Worm (Caenorhabditis elegans): Measurements from ENCODE around the gene srbc-77.

DNA sequence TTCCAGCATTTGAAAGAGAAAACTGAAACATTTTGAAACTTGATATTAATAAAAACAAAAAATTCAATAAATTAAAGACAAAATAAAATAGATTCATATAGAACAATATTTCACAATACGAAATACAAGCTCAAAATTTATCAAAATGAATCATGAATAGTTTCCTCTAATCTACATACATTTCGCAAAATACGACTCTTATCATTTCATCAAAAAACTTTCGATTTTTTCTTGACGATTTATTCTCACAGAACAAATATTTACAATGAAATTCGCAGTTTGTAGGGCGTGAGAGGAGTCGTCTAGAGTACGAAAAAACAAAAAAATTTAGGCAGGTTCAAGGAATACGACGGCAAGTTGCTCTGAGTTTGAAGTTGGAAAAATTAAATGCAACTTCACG lies 39.9 kb upstream of the srbc-77 start:
- no peak for TF ChIP-seq ztf-11 (tag; optimal IDR thresholded peaks at IDR 0.05)
- TF ChIP-seq php-3 (GFP tag; IDR thresholded peaks at IDR 0.05): no peak
- no peak for TF ChIP-seq skn-1 (tag; optimal IDR thresholded peaks at IDR 0.05)
- TF ChIP-seq egl-27 (tag; optimal IDR thresholded peaks at IDR 0.05): no peak
- TF ChIP-seq ceh-62 (tag; optimal IDR thresholded peaks at IDR 0.05): no peak
- TF ChIP-seq unc-130 (GFP tag; optimal IDR thresholded peaks at IDR 0.05): no peak
- TF ChIP-seq rbr-2 (tag; optimal IDR thresholded peaks at IDR 0.05): no peak
